Fruit fly (Drosophila melanogaster) whole organism: ENCODE data around the gene Cht2.

Experiments
- CG8478 ChIP-seq: fragments of >200 bp; optimal IDR thresholded peaks from 2 replicates; lab custom pipeline; 2018; ENCODE audit warnings: inconsistent platforms
- Dll ChIP-seq: fragments of >200 bp; optimal IDR thresholded peaks from 2 replicates; lab custom pipeline; 2017
- pan ChIP-seq: fragments of >200 bp; optimal IDR thresholded peaks from 2 replicates; lab custom pipeline; 2017
- usp ChIP-seq: fragments of >200 bp; optimal IDR thresholded peaks from 2 replicates; lab custom pipeline; 2017; ENCODE audit warnings: missing biosample characterization, missing genetic modification characterization, mixed read lengths

- no peak for TF ChIP-seq usp
- TF ChIP-seq CG8478 (lab: Kevin White, UChicago) = no peak
- TF ChIP-seq pan (lab: Kevin White, UChicago) = no peak
- TF ChIP-seq Dll (lab: Kevin White, UChicago) = no peak
These were observed 9.2 kb downstream of the Cht2 start, which contains the start of gene CG13921 for dm6 chr3L:1746338-1747199.
